Worm (Caenorhabditis elegans) whole organism, late embryonic: Measurements from ENCODE around the gene cdc-42.

Source experiments
- ceh-30 ChIP-seq: fragments of 150-350 bp; optimal IDR thresholded peaks from 2 replicates; lab custom pipeline; 2014; ENCODE audit warnings: missing biosample characterization, missing genetic modification characterization
- ceh-6 ChIP-seq: fragments of 200-800 bp; sonication (Bioruptor generic); optimal IDR thresholded peaks from 2 replicates; lab custom pipeline; 2018; ENCODE audit warnings: mild to moderate bottlenecking, missing genetic modification characterization, missing compliant biosample characterization
- che-1 ChIP-seq: sonication (generic microtip); optimal IDR thresholded peaks from 2 replicates; lab custom pipeline; 2016; ENCODE audit warnings: mild to moderate bottlenecking, missing genetic modification characterization, missing compliant biosample characterization
- dmd-4 ChIP-seq: sonication (generic microtip); optimal IDR thresholded peaks from 2 replicates; lab custom pipeline; 2016; ENCODE audit warnings: borderline replicate concordance, missing genetic modification characterization, missing compliant biosample characterization
- dve-1 ChIP-seq: sonication (generic microtip); optimal IDR thresholded peaks from 2 replicates; lab custom pipeline; 2017; ENCODE audit warnings: antibody characterized with exemption, mild to moderate bottlenecking, missing genetic modification characterization, missing compliant biosample characterization
- madf-2 ChIP-seq: sonication (generic microtip); optimal IDR thresholded peaks from 2 replicates; lab custom pipeline; 2017; ENCODE audit warnings: missing genetic modification characterization, missing compliant biosample characterization
- nhr-11 ChIP-seq: fragments of 150-350 bp; optimal IDR thresholded peaks from 2 replicates; lab custom pipeline; 2014; ENCODE audit warnings: missing biosample characterization, missing genetic modification characterization
- pha-4 ChIP-seq: fragments of 150-350 bp; optimal IDR thresholded peaks from 2 replicates; lab custom pipeline; 2018; ENCODE audit warnings: missing biosample characterization, missing genetic modification reagents, missing genetic modification characterization
- pqm-1 ChIP-seq: sonication (generic microtip); optimal IDR thresholded peaks from 2 replicates; lab custom pipeline; 2016; ENCODE audit warnings: missing genetic modification characterization, missing compliant biosample characterization
- pros-1 ChIP-seq: fragments of 150-350 bp; optimal IDR thresholded peaks from 2 replicates; lab custom pipeline; 2014; ENCODE audit warnings: missing biosample characterization, missing genetic modification reagents, missing genetic modification characterization
- sox-2 ChIP-seq: fragments of 200-800 bp; sonication (Bioruptor generic); IDR thresholded peaks from 2 replicates; pipeline ENCODE4 v1.3.6; 2022; ENCODE audit warnings: missing genetic modification reagents, missing genetic modification characterization, missing compliant biosample characterization
- tbx-2 ChIP-seq: sonication (generic microtip); optimal IDR thresholded peaks from 2 replicates; lab custom pipeline; 2016; ENCODE audit warnings: missing genetic modification characterization, missing compliant biosample characterization
- unc-86 ChIP-seq: sonication (generic microtip); optimal IDR thresholded peaks from 2 replicates; lab custom pipeline; 2016; ENCODE audit warnings: missing genetic modification characterization, missing compliant biosample characterization

DNA sequence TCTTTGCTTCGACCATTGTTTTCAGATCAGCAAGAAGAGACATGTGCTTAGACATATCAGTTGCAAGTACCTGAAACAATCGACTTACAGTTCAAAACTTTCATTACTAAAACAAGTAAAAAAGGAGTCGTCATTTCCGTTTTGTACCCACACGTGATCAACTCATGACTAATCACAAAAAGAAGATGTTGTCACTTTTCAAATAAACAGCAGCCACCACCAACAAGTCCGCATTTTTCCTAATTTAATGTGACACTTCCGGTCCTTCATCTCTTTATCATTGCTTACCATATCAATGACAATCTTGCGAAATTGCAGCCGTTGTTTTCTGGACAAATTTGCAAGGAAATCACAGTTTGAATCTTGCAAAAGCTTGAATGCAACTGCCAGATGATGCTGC, 12.4 kb downstream of the cdc-42 start:
- TF ChIP-seq che-1 (tag; lab: Kevin White, UChicago) (no peak), dve-1 (no peak), madf-2 (no peak), ceh-6 (GFP tag; lab: Kevin White, UChicago) (no peak), ceh-30 (no peak), nhr-11 (tag; lab: Kevin White, UChicago) (no peak), tbx-2 (no peak), dmd-4 (no peak), pros-1 (tag; lab: Kevin White, UChicago) (no peak), sox-2 (no peak), pqm-1 (tag; lab: Kevin White, UChicago) (no peak), unc-86 (no peak), pha-4 (tag; lab: Kevin White, UChicago) (no peak)
